Worm (Caenorhabditis elegans) whole organism, dauer: ENCODE results near the gene F54F2.14.

Experiments used
- unc-62 ChIP-seq: sonication (generic microtip); optimal IDR thresholded peaks from 2 replicates; lab custom pipeline; 2017; ENCODE audit warnings: missing biosample characterization, missing genetic modification reagents, missing genetic modification characterization

Gene F54F2.14

ce11 chrIII:8791235-8791634 is at the start of gene F54F2.14, which contains the start of gene zfp-1:
TSS of gene F54F2.14 (plus strand) at chrIII:8791546.
TSS of gene zfp-1 (plus strand) at chrIII:8791535.
- TF ChIP-seq unc-62 (GFP tag; lab: Kevin White, UChicago): no peak

- no peak for TF ChIP-seq unc-62 (GFP tag; lab: Kevin White, UChicago)
Observed at ce11 chrIII:8741955-8742354, 49.4 kb upstream of the F54F2.14 start.

- no peak for TF ChIP-seq unc-62 (GFP tag; lab: Kevin White, UChicago)
Observed at ce11 chrIII:8742584-8742983, 48.8 kb upstream of the F54F2.14 start.

ce11 chrIII:8743796-8744404 is 47.4 kb upstream of the F54F2.14 start, which contains the start of gene ZK370.6:
TSS of gene ZK370.6 (minus strand) at chrIII:8743846.
- no peak for TF ChIP-seq unc-62 (GFP tag; lab: Kevin White, UChicago)

- TF ChIP-seq unc-62 (GFP tag; lab: Kevin White, UChicago): no peak
Observed at ce11 chrIII:8744765-8745164, 46.6 kb upstream of the F54F2.14 start.

- no peak for TF ChIP-seq unc-62 (GFP tag; lab: Kevin White, UChicago)
Observed at ce11 chrIII:8745214-8745613, 46.1 kb upstream of the F54F2.14 start.

- TF ChIP-seq unc-62 (GFP tag; lab: Kevin White, UChicago): no peak
Observed at ce11 chrIII:8748620-8749019, 42.7 kb upstream of the F54F2.14 start.

ce11 chrIII:8749487-8749886 is 41.9 kb upstream of the F54F2.14 start, which contains the start of gene sma-2:
TSS of gene sma-2 (plus strand) at chrIII:8749680.
- no peak for TF ChIP-seq unc-62 (GFP tag; lab: Kevin White, UChicago)

- TF ChIP-seq unc-62 (GFP tag; lab: Kevin White, UChicago): no peak
Observed at ce11 chrIII:8750606-8751005, 40.7 kb upstream of the F54F2.14 start, which contains the start of gene ugtp-1. TSS of gene ugtp-1 (minus strand) at chrIII:8750706.

ce11 chrIII:8754682-8755081 is 36.7 kb upstream of the F54F2.14 start, which contains the start of gene tomm-70:
TSS of gene tomm-70 (minus strand) at chrIII:8754750.
- no peak for TF ChIP-seq unc-62 (GFP tag; lab: Kevin White, UChicago)

ce11 chrIII:8761040-8761654 is 30.2 kb upstream of the F54F2.14 start, which contains the start of gene aak-1:
TSS of gene aak-1 (minus strand) at chrIII:8761090.
- no peak for TF ChIP-seq unc-62 (GFP tag; lab: Kevin White, UChicago)

ce11 chrIII:8762016-8762415 is 29.3 kb upstream of the F54F2.14 start:
- no peak for TF ChIP-seq unc-62 (GFP tag; lab: Kevin White, UChicago)

ce11 chrIII:8763111-8763510 is 28.2 kb upstream of the F54F2.14 start:
- no peak for TF ChIP-seq unc-62 (GFP tag; lab: Kevin White, UChicago)

- no peak for TF ChIP-seq unc-62 (GFP tag; lab: Kevin White, UChicago)
Observed at ce11 chrIII:8765030-8765429, 26.3 kb upstream of the F54F2.14 start.

- no peak for TF ChIP-seq unc-62 (GFP tag; lab: Kevin White, UChicago)
Observed at ce11 chrIII:8766467-8766866, 24.9 kb upstream of the F54F2.14 start.

ce11 chrIII:8767292-8767829 is 24.0 kb upstream of the F54F2.14 start, which contains the start of gene mig-22:
TSS of gene mig-22 (minus strand) at chrIII:8767342.
- TF ChIP-seq unc-62 (GFP tag; lab: Kevin White, UChicago): no peak
